Worm (Caenorhabditis elegans) whole organism, L4 larva: ENCODE measurements around the gene mig-15.

ENCODE experiments used
- D1046.2 ChIP-seq: fragments of 200-800 bp; sonication (Bioruptor generic); IDR thresholded peaks from 2 replicates; pipeline ENCODE4 v1.3.6; 2022; ENCODE audit warnings: missing genetic modification characterization, missing compliant biosample characterization
- F10B5.3 ChIP-seq: sonication (generic microtip); optimal IDR thresholded peaks from 2 replicates; lab custom pipeline; 2016; ENCODE audit warnings: mild to moderate bottlenecking, missing genetic modification characterization, missing compliant biosample characterization
- F26F4.8 ChIP-seq: fragments of 200-800 bp; sonication (Bioruptor generic); conservative IDR thresholded peaks from 2 replicates; pipeline ENCODE4 v1.3.6; 2022; ENCODE audit warnings: missing genetic modification characterization, missing compliant biosample characterization
- F37D6.2 ChIP-seq: sonication (generic microtip); optimal IDR thresholded peaks from 2 replicates; lab custom pipeline; 2016; ENCODE audit warnings: mild to moderate bottlenecking, missing genetic modification characterization, missing compliant biosample characterization
- R02D3.7 ChIP-seq: fragments of 150-350 bp; sonication (generic microtip); optimal IDR thresholded peaks from 3 replicates; lab custom pipeline; 2014; ENCODE audit warnings: missing biosample characterization, missing genetic modification characterization
- Y105C5A.15 ChIP-seq: fragments of 200-800 bp; sonication (Bioruptor generic); IDR thresholded peaks from 2 replicates; pipeline ENCODE4 v1.3.6; 2022; ENCODE audit warnings: missing genetic modification characterization, missing compliant biosample characterization
- ZK337.2 ChIP-seq: fragments of 200-800 bp; sonication (Bioruptor generic); IDR thresholded peaks from 2 replicates; pipeline ENCODE4 v1.3.6; 2022; ENCODE audit warnings: missing genetic modification reagents, missing genetic modification characterization, missing compliant biosample characterization
- aha-1 ChIP-seq: fragments of 150-350 bp; peaks from one replicate; lab custom pipeline; 2014; ENCODE audit warnings: missing biosample characterization, missing genetic modification characterization
- ama-1 ChIP-seq: fragments of 150-350 bp; optimal IDR thresholded peaks from 2 replicates; lab custom pipeline; 2014; ENCODE audit warnings: inconsistent platforms, mixed read lengths
- arid-1 ChIP-seq: fragments of 200-800 bp; sonication (Bioruptor generic); conservative IDR thresholded peaks from 2 replicates; pipeline ENCODE4 v1.3.6; 2022; ENCODE audit warnings: missing genetic modification reagents, missing genetic modification characterization, missing compliant biosample characterization
- attf-4 ChIP-seq: sonication (generic microtip); optimal IDR thresholded peaks from 3 replicates; lab custom pipeline; 2017; ENCODE audit warnings: missing biosample characterization, missing genetic modification characterization
- ceh-20 ChIP-seq: fragments of 200-800 bp; sonication (Bioruptor generic); IDR thresholded peaks from 2 replicates; pipeline ENCODE4 v1.3.6; 2022; ENCODE audit warnings: missing genetic modification reagents, missing genetic modification characterization, missing compliant biosample characterization
- ces-1 ChIP-seq: fragments of 150-350 bp; sonication (generic microtip); optimal IDR thresholded peaks from 4 replicates; lab custom pipeline; 2014; ENCODE audit warnings: missing biosample characterization, missing genetic modification reagents, missing genetic modification characterization
- cey-2 ChIP-seq: sonication (generic microtip); optimal IDR thresholded peaks from 3 replicates; lab custom pipeline; 2017; ENCODE audit warnings: missing genetic modification characterization, mild to moderate bottlenecking, missing compliant biosample characterization, antibody characterized with exemption, borderline replicate concordance; ENCODE audit not compliant: insufficient read depth
- ctbp-1 ChIP-seq: fragments of 200-800 bp; sonication (Bioruptor generic); IDR thresholded peaks from 2 replicates; pipeline ENCODE4 v1.3.6; 2022; ENCODE audit warnings: missing genetic modification reagents, missing genetic modification characterization, missing compliant biosample characterization
- daf-12 ChIP-seq: fragments of 150-350 bp; optimal IDR thresholded peaks from 2 replicates; lab custom pipeline; 2014; ENCODE audit warnings: missing biosample characterization, missing genetic modification reagents, missing genetic modification characterization
- dmd-6 ChIP-seq: fragments of 200-800 bp; sonication (Bioruptor generic); IDR thresholded peaks from 2 replicates; pipeline ENCODE4 v1.3.6; 2022; ENCODE audit warnings: missing genetic modification reagents, missing genetic modification characterization, missing compliant biosample characterization
- duxl-1 ChIP-seq: sonication (generic microtip); optimal IDR thresholded peaks from 2 replicates; lab custom pipeline; 2016; ENCODE audit warnings: mild to moderate bottlenecking, missing genetic modification characterization, moderate library complexity, missing compliant biosample characterization; ENCODE audit not compliant: poor library complexity
- dve-1 ChIP-seq: sonication (generic microtip); optimal IDR thresholded peaks from 2 replicates; lab custom pipeline; 2017; ENCODE audit warnings: antibody characterized with exemption, mild to moderate bottlenecking, missing genetic modification characterization, missing compliant biosample characterization; ENCODE audit not compliant: insufficient read depth
- egl-27 ChIP-seq: sonication (generic microtip); optimal IDR thresholded peaks from 3 replicates; lab custom pipeline; 2017; ENCODE audit warnings: missing biosample characterization, missing genetic modification reagents, missing genetic modification characterization
- fos-1 ChIP-seq: fragments of 150-350 bp; optimal IDR thresholded peaks from 2 replicates; lab custom pipeline; 2014; ENCODE audit warnings: missing biosample characterization, missing genetic modification characterization
- hif-1 ChIP-seq, 2 experiments: sonication (generic microtip); optimal IDR thresholded peaks; 2 replicates each; lab custom pipeline; 2016 to 2017; ENCODE audit warnings: missing compliant biosample characterization in 2 of 2, missing genetic modification characterization in 2 of 2, missing genetic modification reagents in 2 of 2, missing genotype in 2 of 2, mild to moderate bottlenecking in 1 of 2
- hlh-11 ChIP-seq: fragments of 200-800 bp; sonication (Bioruptor generic); optimal IDR thresholded peaks from 2 replicates; lab custom pipeline; 2018; ENCODE audit warnings: mild to moderate bottlenecking, missing genetic modification characterization, missing compliant biosample characterization
- lin-13 ChIP-seq: fragments of 150-350 bp; optimal IDR thresholded peaks from 2 replicates; lab custom pipeline; 2014; ENCODE audit warnings: missing biosample characterization, missing genetic modification reagents, missing genetic modification characterization
- lin-29 ChIP-seq: fragments of 200-800 bp; sonication (Bioruptor generic); IDR thresholded peaks from 2 replicates; pipeline ENCODE4 v1.3.6; 2022; ENCODE audit warnings: missing genetic modification reagents, missing genetic modification characterization, missing compliant biosample characterization
- lin-39 ChIP-seq: fragments of 150-350 bp; optimal IDR thresholded peaks from 2 replicates; lab custom pipeline; 2014; ENCODE audit warnings: missing biosample characterization, missing genetic modification reagents, missing genetic modification characterization
- lir-3 ChIP-seq: sonication (generic microtip); optimal IDR thresholded peaks from 2 replicates; lab custom pipeline; 2016; ENCODE audit warnings: mild to moderate bottlenecking, missing genetic modification characterization, missing compliant biosample characterization
- lsy-2 ChIP-seq, 2 experiments: fragments of 150-350 bp in 1 of 2; sonication (generic microtip) in 1 of 2; optimal IDR thresholded peaks; 2 replicates each; lab custom pipeline; 2014 to 2017; ENCODE audit warnings: missing biosample characterization in 2 of 2, missing genetic modification characterization in 2 of 2
- madf-5 ChIP-seq, 2 experiments: fragments of 200-800 bp; sonication (Bioruptor generic); IDR thresholded peaks; 2 replicates each; pipeline ENCODE4 v1.3.6; 2022; ENCODE audit warnings: missing compliant biosample characterization in 2 of 2, missing genetic modification characterization in 2 of 2
- mdl-1 ChIP-seq, 2 experiments: fragments of 150-350 bp in 1 of 2; sonication (generic microtip) in 1 of 2; optimal IDR thresholded peaks; 2 replicates each; lab custom pipeline; 2014 to 2017; ENCODE audit warnings: missing biosample characterization in 2 of 2, missing genetic modification characterization in 2 of 2
- mdt-29 ChIP-seq: fragments of 200-800 bp; sonication (Bioruptor generic); IDR thresholded peaks from 2 replicates; pipeline ENCODE4 v1.3.6; 2022; ENCODE audit warnings: missing genetic modification reagents, missing genetic modification characterization, missing compliant biosample characterization
- mep-1 ChIP-seq: fragments of 150-350 bp; sonication (generic microtip); optimal IDR thresholded peaks from 3 replicates; lab custom pipeline; 2014; ENCODE audit warnings: missing biosample characterization, missing genetic modification characterization
- mxl-3 ChIP-seq: fragments of 200-800 bp; sonication (Bioruptor generic); optimal IDR thresholded peaks from 2 replicates; lab custom pipeline; 2018; ENCODE audit warnings: mild to moderate bottlenecking, missing genetic modification characterization, missing compliant biosample characterization
- nhr-111 ChIP-seq: fragments of 200-800 bp; sonication (Bioruptor generic); optimal IDR thresholded peaks from 2 replicates; lab custom pipeline; 2018; ENCODE audit warnings: mild to moderate bottlenecking, missing genetic modification characterization, missing compliant biosample characterization
- nhr-237 ChIP-seq: sonication (generic microtip); optimal IDR thresholded peaks from 2 replicates; lab custom pipeline; 2017; ENCODE audit warnings: missing biosample characterization, missing genetic modification characterization
- nhr-25 ChIP-seq: sonication (generic microtip); optimal IDR thresholded peaks from 2 replicates; lab custom pipeline; 2017; ENCODE audit warnings: missing genetic modification characterization, mild to moderate bottlenecking, missing compliant biosample characterization, antibody characterized with exemption, moderate library complexity, borderline replicate concordance; ENCODE audit not compliant: insufficient read depth
- nhr-28 ChIP-seq: fragments of 150-350 bp; optimal IDR thresholded peaks from 2 replicates; lab custom pipeline; 2014; ENCODE audit warnings: missing biosample characterization, missing genetic modification characterization
- nhr-41 ChIP-seq: fragments of 200-800 bp; sonication (Bioruptor generic); IDR thresholded peaks from 2 replicates; pipeline ENCODE4 v1.3.6; 2022; ENCODE audit warnings: missing genetic modification reagents, missing genetic modification characterization, missing compliant biosample characterization
- nhr-48 ChIP-seq: sonication (generic microtip); optimal IDR thresholded peaks from 2 replicates; lab custom pipeline; 2016; ENCODE audit warnings: mild to moderate bottlenecking, missing genetic modification characterization, missing compliant biosample characterization
- nhr-6 ChIP-seq: fragments of 150-350 bp; optimal IDR thresholded peaks from 2 replicates; lab custom pipeline; 2014; ENCODE audit warnings: missing biosample characterization, missing genetic modification characterization
- nhr-77 ChIP-seq: fragments of 150-350 bp; optimal IDR thresholded peaks from 2 replicates; lab custom pipeline; 2014; ENCODE audit warnings: missing biosample characterization, missing genetic modification characterization
- php-3 ChIP-seq: fragments of 200-800 bp; sonication (Bioruptor generic); IDR thresholded peaks from 2 replicates; pipeline ENCODE4 v1.3.6; 2022; ENCODE audit warnings: missing genetic modification reagents, missing genetic modification characterization, missing compliant biosample characterization
- rbr-2 ChIP-seq: sonication (generic microtip); optimal IDR thresholded peaks from 2 replicates; lab custom pipeline; 2016; ENCODE audit warnings: missing genotype, missing genetic modification characterization, missing compliant biosample characterization
- sdz-12 ChIP-seq: fragments of 200-800 bp; sonication (Bioruptor generic); optimal IDR thresholded peaks from 2 replicates; lab custom pipeline; 2018; ENCODE audit warnings: mild to moderate bottlenecking, missing genetic modification characterization, missing compliant biosample characterization
- set-16 ChIP-seq: fragments of 200-800 bp; sonication (Bioruptor generic); IDR thresholded peaks from 2 replicates; pipeline ENCODE4 v1.3.6; 2022; ENCODE audit warnings: missing genetic modification reagents, missing genetic modification characterization, missing compliant biosample characterization
- snpc-4 ChIP-seq: fragments of 150-350 bp; optimal IDR thresholded peaks from 2 replicates; lab custom pipeline; 2014; ENCODE audit warnings: missing biosample characterization, missing genetic modification characterization
- tag-97 ChIP-seq: fragments of 200-800 bp; sonication (Bioruptor generic); IDR thresholded peaks from 2 replicates; pipeline ENCODE4 v1.3.6; 2022; ENCODE audit warnings: missing genetic modification characterization, missing compliant biosample characterization
- unc-130 ChIP-seq: sonication (generic microtip); optimal IDR thresholded peaks from 2 replicates; lab custom pipeline; 2016; ENCODE audit warnings: missing genetic modification reagents, missing genetic modification characterization, missing compliant biosample characterization
- unc-39 ChIP-seq: sonication (generic microtip); optimal IDR thresholded peaks from 2 replicates; lab custom pipeline; 2017; ENCODE audit warnings: missing biosample characterization, missing genetic modification characterization
- zip-11 ChIP-seq: fragments of 200-800 bp; sonication (Bioruptor generic); IDR thresholded peaks from 2 replicates; pipeline ENCODE4 v1.3.6; 2022; ENCODE audit warnings: missing genetic modification characterization, missing compliant biosample characterization
- zip-2 ChIP-seq: fragments of 150-350 bp; optimal IDR thresholded peaks from 2 replicates; lab custom pipeline; 2014; ENCODE audit warnings: missing biosample characterization, missing genetic modification characterization
- ztf-7 ChIP-seq: fragments of 150-350 bp; optimal IDR thresholded peaks from 2 replicates; lab custom pipeline; 2014; ENCODE audit warnings: missing biosample characterization, missing genetic modification characterization

mig-15 gene

DNA sequence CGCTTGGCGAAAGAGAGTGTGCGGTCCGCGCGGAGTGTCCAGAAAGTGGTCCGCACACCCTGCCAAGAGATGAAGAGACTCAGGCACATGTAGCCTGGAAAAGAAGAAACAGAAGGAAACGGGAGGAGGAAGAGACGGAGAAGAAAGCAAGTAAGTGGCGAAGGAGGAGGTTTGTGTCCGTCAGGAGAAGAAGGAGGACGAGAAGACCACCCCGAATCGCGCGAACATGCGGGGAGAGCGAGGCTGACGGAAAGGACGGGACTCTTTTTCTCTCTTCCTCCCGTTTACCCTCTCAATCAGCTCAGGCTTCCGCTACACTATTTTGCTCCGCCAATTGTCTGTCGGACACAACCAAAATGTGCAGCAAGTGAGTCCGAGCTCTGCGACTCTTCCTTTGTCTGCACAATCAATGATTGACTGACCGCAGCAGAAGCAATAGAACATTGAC, 7.1 kb upstream of the mig-15 start (continued):
- TF ChIP-seq dmd-6 (GFP tag; lab: Robert Waterston, UW) (peak; percentile 24; the same call in 1 of the 2 replicates), attf-4 (tag; lab: Kevin White, UChicago) (no peak), unc-39 (tag; lab: Kevin White, UChicago) (no peak), dve-1 (tag; lab: Kevin White, UChicago) (peak; percentile 26), nhr-6 (tag; lab: Kevin White, UChicago) (no peak), aha-1 (tag; lab: Kevin White, UChicago) (peak; percentile 44), R02D3.7 (tag; lab: Kevin White, UChicago) (no peak), daf-12 (tag; lab: Kevin White, UChicago) (no peak), ctbp-1 (peak; percentile 97), lin-39 (no peak), zip-2 (tag; lab: Kevin White, UChicago) (no peak), ces-1 (GFP tag; lab: Kevin White, UChicago) (no peak), ztf-7 (no peak), php-3 (GFP tag; lab: Robert Waterston, UW) (no peak), F37D6.2 (tag; lab: Kevin White, UChicago) (peak; percentile 80), mxl-3 (GFP tag; lab: Kevin White, UChicago) (peak; percentile 71), ama-1 (lab: Kevin White, UChicago) (no peak), mep-1 (tag; lab: Kevin White, UChicago) (peak; percentile 84), set-16 (GFP tag; lab: Robert Waterston, UW) (peak; percentile 94), duxl-1 (no peak), lsy-2 (tag; optimal IDR thresholded peaks at IDR 0.05; lab: Kevin White, UChicago) (peak; percentile 52 to 59), madf-5 (GFP tag; IDR thresholded peaks at IDR 0.05; lab: Robert Waterston, UW) (no peak), F26F4.8 (GFP tag; lab: Robert Waterston, UW) (no peak), nhr-25 (peak; percentile 3), nhr-28 (tag; lab: Kevin White, UChicago) (peak; percentile 61), fos-1 (tag; lab: Kevin White, UChicago) (no peak), rbr-2 (tag; lab: Kevin White, UChicago) (peak; percentile 79), egl-27 (tag; lab: Kevin White, UChicago) (no peak), lin-29 (GFP tag; lab: Robert Waterston, UW) (no peak), unc-130 (GFP tag; lab: Kevin White, UChicago) (no peak), mdl-1 (tag; optimal IDR thresholded peaks at IDR 0.05; lab: Kevin White, UChicago) (peak in 1 of 2 experiments; percentile 66), zip-11 (no peak), hif-1 (tag; optimal IDR thresholded peaks at IDR 0.05; lab: Kevin White, UChicago) (peak in 1 of 2 experiments; percentile 62), snpc-4 (tag; lab: Kevin White, UChicago) (no peak), nhr-48 (peak; percentile 26), D1046.2 (no peak), nhr-111 (GFP tag; lab: Kevin White, UChicago) (no peak), tag-97 (GFP tag; lab: Robert Waterston, UW) (no peak), F10B5.3 (tag; lab: Kevin White, UChicago) (no peak), ceh-20 (GFP tag; lab: Robert Waterston, UW) (peak; percentile 76), sdz-12 (GFP tag; lab: Kevin White, UChicago) (no peak), hlh-11 (tag; lab: Kevin White, UChicago) (peak; percentile 74), lir-3 (tag; lab: Kevin White, UChicago) (peak; percentile 70), Y105C5A.15 (no peak), nhr-77 (peak; percentile 7), arid-1 (no peak), ZK337.2 (GFP tag; lab: Robert Waterston, UW) (no peak), mdt-29 (GFP tag; lab: Robert Waterston, UW) (no peak), nhr-237 (tag; lab: Kevin White, UChicago) (no peak), nhr-41 (GFP tag; lab: Robert Waterston, UW) (no peak), lin-13 (GFP tag; lab: Kevin White, UChicago) (no peak), cey-2 (tag; lab: Kevin White, UChicago) (no peak)
